Fruit fly (Drosophila melanogaster) whole organism, adult: Measurements from ENCODE around the gene Rrp45.

ENCODE experiments used
- CG12768 ChIP-seq: fragments of 200-800 bp; sonication (Bioruptor generic); optimal IDR thresholded peaks from 2 replicates; lab custom pipeline; 2017; ENCODE audit warnings: missing biosample characterization, missing genetic modification characterization, mild to moderate bottlenecking, moderate library complexity, missing genetic modification reagents
- CG14711 ChIP-seq: fragments of 200-800 bp; sonication (Bioruptor generic); optimal IDR thresholded peaks from 2 replicates; lab custom pipeline; 2018; ENCODE audit warnings: missing biosample characterization, mild to moderate bottlenecking, missing genetic modification characterization, moderate library complexity
- CG7101 ChIP-seq: fragments of 200-800 bp; sonication (Bioruptor generic); optimal IDR thresholded peaks from 2 replicates; lab custom pipeline; 2018; ENCODE audit warnings: missing biosample characterization, mild to moderate bottlenecking, missing genetic modification characterization, moderate library complexity
- Clk ChIP-seq: fragments of 200-800 bp; sonication (Bioruptor generic); optimal IDR thresholded peaks from 2 replicates; lab custom pipeline; 2017; ENCODE audit warnings: missing biosample characterization, missing genetic modification characterization
- Crg-1 ChIP-seq: fragments of 200-800 bp; sonication (Bioruptor generic); optimal IDR thresholded peaks from 2 replicates; lab custom pipeline; 2016; ENCODE audit warnings: missing biosample characterization, missing genetic modification characterization
- Hr96 ChIP-seq: fragments of 200-800 bp; sonication (Bioruptor generic); optimal IDR thresholded peaks from 2 replicates; lab custom pipeline; 2016; ENCODE audit warnings: missing biosample characterization, missing genetic modification characterization
- cic ChIP-seq: fragments of 200-800 bp; sonication (Bioruptor generic); optimal IDR thresholded peaks from 2 replicates; lab custom pipeline; 2017; ENCODE audit warnings: missing biosample characterization, mild to moderate bottlenecking, missing genetic modification characterization, moderate library complexity
- cnc ChIP-seq, 2 experiments: fragments of >200 bp; optimal IDR thresholded peaks; 2 replicates each; lab custom pipeline; 2017
- kay ChIP-seq: fragments of 200-800 bp; sonication (Bioruptor generic); peaks from one replicate; lab custom pipeline; 2016; ENCODE audit warnings: missing biosample characterization, missing genetic modification characterization, borderline replicate concordance
- toe ChIP-seq: fragments of 200-800 bp; sonication (Bioruptor generic); optimal IDR thresholded peaks from 2 replicates; lab custom pipeline; 2016; ENCODE audit warnings: missing biosample characterization, missing genetic modification characterization

DNA sequence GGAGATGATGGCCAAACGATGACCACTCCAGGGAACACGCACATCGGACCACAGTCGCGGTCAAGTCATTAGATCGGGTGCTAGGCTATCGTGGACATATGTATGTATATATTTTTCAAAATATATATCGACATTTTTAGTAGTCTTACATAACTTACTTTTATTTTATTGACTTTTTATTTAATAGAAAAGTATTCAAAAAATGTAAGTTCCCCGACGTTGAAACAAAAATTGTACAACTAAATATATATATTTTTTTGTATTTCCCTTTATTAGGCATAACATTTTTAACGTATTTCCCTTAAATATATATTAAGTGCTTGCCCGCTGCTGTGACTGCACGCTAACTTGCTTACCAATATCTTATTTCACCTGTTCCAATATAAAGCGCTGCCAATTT lies 24.1 kb upstream of the Rrp45 start:
- TF ChIP-seq Hr96 (GFP tag; lab: Kevin White, UChicago) (no peak), kay (no peak), toe (no peak), CG14711 (tag; lab: Kevin White, UChicago) (no peak), CG7101 (tag; lab: Kevin White, UChicago) (no peak), cic (GFP tag; lab: Kevin White, UChicago) (no peak), Crg-1 (GFP tag; lab: Kevin White, UChicago) (no peak), cnc (optimal IDR thresholded peaks at IDR 0.05; lab: Kevin White, UChicago) (no peak), CG12768 (GFP tag; lab: Kevin White, UChicago) (no peak), Clk (GFP tag; lab: Kevin White, UChicago) (no peak)
